Fruit fly (Drosophila melanogaster) whole organism, prepupa: ENCODE measurements around the gene Tsp26A.
A peak's percentile ranks its signal among the peaks of the same experiment; 100 is the strongest.

Source experiments
- Blimp-1 ChIP-seq: fragments of 200-800 bp; sonication (Bioruptor generic); optimal IDR thresholded peaks from 3 replicates; lab custom pipeline; 2017; ENCODE audit warnings: missing biosample characterization, missing genetic modification characterization, mild to moderate bottlenecking, moderate library complexity, missing genetic modification reagents
- CG10669 ChIP-seq: fragments of 200-800 bp; sonication (Bioruptor generic); optimal IDR thresholded peaks from 3 replicates; lab custom pipeline; 2018; ENCODE audit warnings: missing biosample characterization, mild to moderate bottlenecking, missing genetic modification characterization, moderate library complexity
- CG11294 ChIP-seq: fragments of 200-800 bp; sonication (Bioruptor generic); IDR thresholded peaks from 2 replicates; pipeline ENCODE4 v1.3.6; 2022; ENCODE audit warnings: missing biosample characterization, missing genetic modification characterization
- CG11902 ChIP-seq: fragments of 200-800 bp; sonication (Bioruptor generic); optimal IDR thresholded peaks from 3 replicates; lab custom pipeline; 2016; ENCODE audit warnings: missing biosample characterization, missing genetic modification characterization
- CG1621 ChIP-seq: fragments of 200-800 bp; sonication (Bioruptor generic); optimal IDR thresholded peaks from 3 replicates; lab custom pipeline; 2018; ENCODE audit warnings: missing biosample characterization, mild to moderate bottlenecking, missing genetic modification characterization
- CG34406 ChIP-seq: fragments of 200-800 bp; sonication (Bioruptor generic); optimal IDR thresholded peaks from 3 replicates; lab custom pipeline; 2016; ENCODE audit warnings: missing biosample characterization, missing genetic modification characterization
- CG3919 ChIP-seq: fragments of 200-800 bp; sonication (Bioruptor generic); optimal IDR thresholded peaks from 3 replicates; lab custom pipeline; 2016; ENCODE audit warnings: missing biosample characterization, missing genetic modification characterization
- CG4318 ChIP-seq: fragments of 200-800 bp; sonication (Bioruptor generic); optimal IDR thresholded peaks from 3 replicates; lab custom pipeline; 2017; ENCODE audit warnings: missing biosample characterization, mild to moderate bottlenecking, missing genetic modification characterization
- CG6276 ChIP-seq: fragments of 200-800 bp; sonication (Bioruptor generic); optimal IDR thresholded peaks from 2 replicates; lab custom pipeline; 2017; ENCODE audit warnings: missing biosample characterization, mild to moderate bottlenecking, missing genetic modification characterization
- CG6792 ChIP-seq: fragments of 200-800 bp; sonication (Bioruptor generic); optimal IDR thresholded peaks from 3 replicates; lab custom pipeline; 2016; ENCODE audit warnings: missing biosample characterization, missing genetic modification characterization
- CG6808 ChIP-seq: fragments of 200-800 bp; sonication (Bioruptor generic); optimal IDR thresholded peaks from 3 replicates; lab custom pipeline; 2017; ENCODE audit warnings: missing biosample characterization, missing genetic modification characterization, mild to moderate bottlenecking, moderate library complexity, missing genetic modification reagents
- CG6854 ChIP-seq: fragments of 200-800 bp; sonication (Bioruptor generic); optimal IDR thresholded peaks from 2 replicates; lab custom pipeline; 2017; ENCODE audit warnings: missing biosample characterization, mild to moderate bottlenecking, missing genetic modification characterization
- CG7368 ChIP-seq: fragments of 200-800 bp; sonication (Bioruptor generic); optimal IDR thresholded peaks from 3 replicates; lab custom pipeline; 2016; ENCODE audit warnings: missing biosample characterization, missing genetic modification characterization
- CG8119 ChIP-seq: fragments of 200-800 bp; sonication (Bioruptor generic); IDR thresholded peaks from 3 replicates; pipeline ENCODE4 v1.3.6; 2022; ENCODE audit warnings: missing biosample characterization, missing genetic modification characterization
- CG8319 ChIP-seq: fragments of 200-800 bp; sonication (Bioruptor generic); optimal IDR thresholded peaks from 3 replicates; lab custom pipeline; 2016; ENCODE audit warnings: missing biosample characterization, missing genetic modification characterization
- CG8632 ChIP-seq: fragments of 200-800 bp; sonication (Bioruptor generic); optimal IDR thresholded peaks from 3 replicates; lab custom pipeline; 2016; ENCODE audit warnings: missing biosample characterization, missing genetic modification characterization
- CG9139 ChIP-seq: fragments of 200-800 bp; sonication (Bioruptor generic); optimal IDR thresholded peaks from 3 replicates; lab custom pipeline; 2017; ENCODE audit warnings: missing biosample characterization, mild to moderate bottlenecking, missing genetic modification characterization
- Eip75B ChIP-seq: fragments of 200-800 bp; sonication (Bioruptor generic); optimal IDR thresholded peaks from 3 replicates; lab custom pipeline; 2016; ENCODE audit warnings: missing biosample characterization, missing genetic modification characterization
- Eip78C ChIP-seq: fragments of 200-800 bp; sonication (Bioruptor generic); peaks from one replicate; lab custom pipeline; 2016; ENCODE audit warnings: missing biosample characterization, missing genetic modification characterization
- Eip93F ChIP-seq: fragments of 200-800 bp; sonication (Bioruptor generic); optimal IDR thresholded peaks from 2 replicates; lab custom pipeline; 2016; ENCODE audit warnings: missing biosample characterization, mild to moderate bottlenecking, missing genetic modification characterization
- Ets21C ChIP-seq: fragments of 200-800 bp; sonication (Bioruptor generic); optimal IDR thresholded peaks from 3 replicates; lab custom pipeline; 2016; ENCODE audit warnings: missing biosample characterization, missing genetic modification characterization
- Ets96B ChIP-seq: fragments of 200-800 bp; optimal IDR thresholded peaks from 2 replicates; lab custom pipeline; 2019; ENCODE audit warnings: missing biosample characterization, mild to moderate bottlenecking, missing genetic modification characterization, moderate library complexity
- Gug ChIP-seq: fragments of 200-800 bp; sonication (Bioruptor generic); IDR thresholded peaks from 2 replicates; pipeline ENCODE4 v1.3.6; 2022; ENCODE audit warnings: missing biosample characterization, missing genetic modification characterization
- Hr39 ChIP-seq: fragments of 200-800 bp; sonication (Bioruptor generic); optimal IDR thresholded peaks from 2 replicates; lab custom pipeline; 2016; ENCODE audit warnings: missing biosample characterization, missing genetic modification characterization
- Hr4 ChIP-seq: fragments of 200-800 bp; sonication (Bioruptor generic); optimal IDR thresholded peaks from 3 replicates; lab custom pipeline; 2016; ENCODE audit warnings: missing biosample characterization, missing genetic modification characterization
- Lpt ChIP-seq: fragments of 200-800 bp; sonication (Bioruptor generic); optimal IDR thresholded peaks from 3 replicates; lab custom pipeline; 2016; ENCODE audit warnings: missing biosample characterization, missing genetic modification characterization
- OdsH ChIP-seq: fragments of 200-800 bp; sonication (Bioruptor generic); optimal IDR thresholded peaks from 3 replicates; lab custom pipeline; 2016; ENCODE audit warnings: missing biosample characterization, missing genetic modification characterization
- Smox ChIP-seq: fragments of 200-800 bp; sonication (Bioruptor generic); optimal IDR thresholded peaks from 3 replicates; lab custom pipeline; 2016; ENCODE audit warnings: missing biosample characterization, missing genetic modification characterization
- Sox102F ChIP-seq: fragments of 200-800 bp; sonication (Bioruptor generic); optimal IDR thresholded peaks from 2 replicates; lab custom pipeline; 2016; ENCODE audit warnings: missing biosample characterization, mild to moderate bottlenecking, missing genetic modification characterization
- Sox14 ChIP-seq: fragments of 200-800 bp; sonication (Bioruptor generic); optimal IDR thresholded peaks from 3 replicates; lab custom pipeline; 2016; ENCODE audit warnings: missing biosample characterization, missing genetic modification characterization
- Sox15 ChIP-seq: fragments of 200-800 bp; sonication (Bioruptor generic); optimal IDR thresholded peaks from 3 replicates; lab custom pipeline; 2016; ENCODE audit warnings: missing biosample characterization, missing genetic modification characterization
- achi ChIP-seq: fragments of 200-800 bp; sonication (Bioruptor generic); optimal IDR thresholded peaks from 3 replicates; lab custom pipeline; 2016; ENCODE audit warnings: missing biosample characterization, missing genetic modification characterization
- cyc ChIP-seq: fragments of 200-800 bp; sonication (Bioruptor generic); optimal IDR thresholded peaks from 3 replicates; lab custom pipeline; 2016; ENCODE audit warnings: missing biosample characterization, missing genetic modification characterization
- dac ChIP-seq: fragments of 200-800 bp; sonication (Bioruptor generic); optimal IDR thresholded peaks from 2 replicates; lab custom pipeline; 2017; ENCODE audit warnings: missing biosample characterization, mild to moderate bottlenecking, missing genetic modification characterization
- dsx ChIP-seq: fragments of 200-800 bp; optimal IDR thresholded peaks from 3 replicates; lab custom pipeline; 2019; ENCODE audit warnings: missing biosample characterization, mild to moderate bottlenecking, missing genetic modification characterization, moderate library complexity; ENCODE audit not compliant: poor library complexity, severe bottlenecking
- esn ChIP-seq: fragments of 200-800 bp; sonication (Bioruptor generic); optimal IDR thresholded peaks from 2 replicates; lab custom pipeline; 2016; ENCODE audit warnings: missing biosample characterization, mild to moderate bottlenecking, missing genetic modification characterization, moderate library complexity
- fd59A ChIP-seq: fragments of 200-800 bp; sonication (Bioruptor generic); optimal IDR thresholded peaks from 2 replicates; lab custom pipeline; 2017; ENCODE audit warnings: missing biosample characterization, mild to moderate bottlenecking, missing genetic modification characterization, missing genetic modification reagents
- fd85E ChIP-seq: fragments of 200-800 bp; sonication (Bioruptor generic); optimal IDR thresholded peaks from 3 replicates; lab custom pipeline; 2016; ENCODE audit warnings: missing biosample characterization, missing genetic modification characterization
- lz ChIP-seq: fragments of 200-800 bp; sonication (Bioruptor generic); optimal IDR thresholded peaks from 3 replicates; lab custom pipeline; 2016; ENCODE audit warnings: missing biosample characterization, missing genetic modification characterization
- net ChIP-seq: fragments of 200-800 bp; sonication (Bioruptor generic); optimal IDR thresholded peaks from 3 replicates; lab custom pipeline; 2016; ENCODE audit warnings: missing biosample characterization, missing genetic modification characterization
- spab ChIP-seq: fragments of 200-800 bp; sonication (Bioruptor generic); optimal IDR thresholded peaks from 2 replicates; lab custom pipeline; 2017; ENCODE audit warnings: missing biosample characterization, mild to moderate bottlenecking, missing genetic modification characterization, missing genetic modification reagents
- ss ChIP-seq, 2 experiments: fragments of 200-800 bp; sonication (Bioruptor generic); optimal IDR thresholded peaks; 2 replicates in 1 of 2; 3 replicates in 1 of 2; lab custom pipeline; 2017 to 2018; ENCODE audit warnings: mild to moderate bottlenecking in 2 of 2, missing biosample characterization in 2 of 2, missing genetic modification characterization in 2 of 2, moderate library complexity in 1 of 2
- svp ChIP-seq: fragments of 200-800 bp; sonication (Bioruptor generic); peaks from one replicate; lab custom pipeline; 2016; ENCODE audit warnings: missing biosample characterization, missing genetic modification characterization
- topi ChIP-seq: fragments of 200-800 bp; sonication (Bioruptor generic); optimal IDR thresholded peaks from 3 replicates; lab custom pipeline; 2016; ENCODE audit warnings: missing biosample characterization, missing genetic modification characterization

Tsp26A gene

DNA sequence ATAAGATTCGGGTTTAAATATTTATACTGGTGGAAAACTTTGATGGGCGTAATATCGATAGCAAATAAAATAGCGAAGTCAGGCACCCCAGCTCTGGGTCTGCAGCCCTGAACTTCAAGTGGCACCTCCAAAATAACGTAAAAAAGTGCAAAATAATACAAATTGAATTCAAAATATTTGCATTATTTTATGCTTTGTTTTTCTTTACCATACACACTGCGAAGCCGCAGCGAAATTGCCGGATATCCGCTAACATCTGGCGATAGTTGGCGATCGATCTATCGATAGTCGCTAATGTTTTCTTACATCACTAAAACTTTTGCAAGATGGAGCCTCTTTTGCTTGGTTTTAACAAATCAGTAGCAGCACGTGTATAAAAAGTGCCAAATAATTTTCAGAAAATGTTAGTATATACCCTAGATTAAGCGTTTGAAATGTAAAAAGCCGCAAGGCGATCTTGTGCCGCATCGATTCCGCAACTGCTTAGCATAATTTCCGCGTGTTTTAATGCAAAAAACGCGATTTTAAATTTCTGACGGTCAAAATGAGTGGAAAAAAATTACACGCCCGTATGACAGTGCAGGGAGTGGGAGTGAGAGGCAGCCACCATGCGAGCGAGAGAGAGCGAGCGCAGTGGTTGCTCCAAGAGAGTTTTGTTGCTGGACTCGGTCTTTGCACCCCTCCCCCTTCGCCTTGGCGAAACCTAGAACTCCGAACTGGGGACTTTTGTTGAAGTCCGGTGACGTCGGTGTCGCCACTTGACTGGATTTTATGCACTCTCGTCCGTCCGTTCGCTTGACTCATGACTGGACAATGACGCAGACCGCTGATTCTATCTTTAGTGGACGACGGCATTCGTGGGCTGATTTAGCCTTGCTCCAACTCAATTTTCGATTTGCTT lies 18.3 kb upstream of the Tsp26A start, which contains the start of gene eIF4A (continued):
- TF ChIP-seq topi (peak; percentile 8), Hr39 (no peak), Eip75B (GFP tag; lab: Kevin White, UChicago) (no peak), OdsH (GFP tag; lab: Kevin White, UChicago) (no peak), CG10669 (GFP tag; lab: Kevin White, UChicago) (no peak), cyc (GFP tag; lab: Kevin White, UChicago) (no peak), net (GFP tag; lab: Kevin White, UChicago) (no peak), CG7368 (GFP tag; lab: Kevin White, UChicago) (no peak), CG8319 (GFP tag; lab: Kevin White, UChicago) (no peak), Hr4 (GFP tag; lab: Kevin White, UChicago) (no peak), CG4318 (GFP tag; lab: Kevin White, UChicago) (no peak), Eip93F (GFP tag; lab: Kevin White, UChicago) (no peak), dsx (GFP tag; lab: Kevin White, UChicago) (no peak), Eip78C (GFP tag; lab: Kevin White, UChicago) (peak; percentile 64), fd59A (GFP tag; lab: Kevin White, UChicago) (no peak), CG11294 (GFP tag; lab: Robert Waterston, UW) (no peak), spab (GFP tag; lab: Kevin White, UChicago) (no peak), CG34406 (GFP tag; lab: Kevin White, UChicago) (no peak), CG6854 (GFP tag; lab: Kevin White, UChicago) (no peak), Sox14 (GFP tag; lab: Kevin White, UChicago) (no peak)

DNA sequence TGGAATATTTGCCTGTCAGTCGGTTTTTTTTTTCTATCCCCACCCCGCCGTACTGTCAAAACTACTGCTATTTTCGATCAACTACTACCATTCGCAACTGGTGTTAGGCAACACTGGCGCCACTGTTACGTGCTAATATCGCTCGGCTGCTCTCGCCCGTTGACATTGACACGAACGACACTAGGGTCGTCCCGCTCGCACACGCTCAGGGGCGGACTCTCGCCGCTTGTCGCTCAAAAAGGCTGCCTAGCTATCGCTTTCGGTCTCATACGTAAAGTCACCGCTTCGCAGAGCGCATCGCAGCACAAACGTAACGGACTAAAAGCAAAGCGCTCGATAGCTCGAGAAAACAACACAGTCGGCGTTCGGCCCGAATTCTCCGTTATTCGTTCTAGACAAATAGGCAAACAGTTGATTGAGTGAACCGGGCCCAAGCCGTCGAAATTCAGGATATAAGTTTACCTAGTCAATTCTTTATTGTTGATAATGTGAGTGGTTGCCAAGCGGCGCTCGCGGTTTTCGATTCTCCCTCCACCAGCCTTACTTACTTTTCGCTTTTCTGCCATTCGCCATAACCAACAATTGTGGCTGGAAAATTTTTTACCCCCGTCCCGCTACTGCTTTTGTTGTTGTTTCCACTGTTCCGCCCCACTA lies 17.6 kb upstream of the Tsp26A start:
- peak; percentile 53 for TF ChIP-seq CG11902 (GFP tag; lab: Kevin White, UChicago)
- peak; percentile 35 for TF ChIP-seq topi
- TF ChIP-seq Sox15: no peak
- TF ChIP-seq cyc (GFP tag; lab: Kevin White, UChicago): peak; percentile 34
- TF ChIP-seq Sox14 (GFP tag; lab: Kevin White, UChicago): peak; percentile 51
- no peak for TF ChIP-seq spab (GFP tag; lab: Kevin White, UChicago)
- peak; percentile 33 for TF ChIP-seq fd59A (GFP tag; lab: Kevin White, UChicago)
- TF ChIP-seq dac (GFP tag; lab: Kevin White, UChicago): no peak
- no peak for TF ChIP-seq Sox102F
- TF ChIP-seq dsx (GFP tag; lab: Kevin White, UChicago): peak; percentile 45
- TF ChIP-seq Blimp-1 (GFP tag; lab: Kevin White, UChicago): no peak
- TF ChIP-seq Lpt: peak; percentile 2
- TF ChIP-seq Hr4 (GFP tag; lab: Kevin White, UChicago): peak; percentile 14
- no peak for TF ChIP-seq CG4318 (GFP tag; lab: Kevin White, UChicago)
- TF ChIP-seq Ets21C (GFP tag; lab: Kevin White, UChicago): no peak
- TF ChIP-seq Smox (GFP tag; lab: Kevin White, UChicago): peak; percentile 22
- no peak for TF ChIP-seq CG6276
- peak; percentile 88 for TF ChIP-seq CG1621
- peak; percentile 14 to 57 for TF ChIP-seq ss (GFP tag; optimal IDR thresholded peaks at IDR 0.05; lab: Kevin White, UChicago)
- peak; percentile 29 for TF ChIP-seq Ets96B (tag; lab: Kevin White, UChicago)
- peak; percentile 27 for TF ChIP-seq esn (GFP tag; lab: Kevin White, UChicago)
- peak; percentile 57 for TF ChIP-seq CG3919 (GFP tag; lab: Kevin White, UChicago)
- peak; percentile 28 for TF ChIP-seq CG9139 (GFP tag; lab: Kevin White, UChicago)
- TF ChIP-seq Eip78C (GFP tag; lab: Kevin White, UChicago): peak; percentile 86
- TF ChIP-seq fd85E (GFP tag; lab: Kevin White, UChicago): no peak
- peak; percentile 92 for TF ChIP-seq svp
- TF ChIP-seq Gug: no peak
- TF ChIP-seq achi (GFP tag; lab: Kevin White, UChicago): peak; percentile 95
- no peak for TF ChIP-seq CG8319 (GFP tag; lab: Kevin White, UChicago)
- TF ChIP-seq CG10669 (GFP tag; lab: Kevin White, UChicago): peak; percentile 4
- peak; percentile 50 for TF ChIP-seq CG6854 (GFP tag; lab: Kevin White, UChicago)
- peak; percentile 23 for TF ChIP-seq CG7368 (GFP tag; lab: Kevin White, UChicago)
- TF ChIP-seq CG8632: no peak
- TF ChIP-seq CG6808: peak; percentile 28
- TF ChIP-seq CG8119 (GFP tag; lab: Robert Waterston, UW): no peak
- peak; percentile 45 for TF ChIP-seq lz (GFP tag; lab: Kevin White, UChicago)
- TF ChIP-seq net (GFP tag; lab: Kevin White, UChicago): peak; percentile 32
- TF ChIP-seq CG6792 (GFP tag; lab: Kevin White, UChicago): peak; percentile 2
- TF ChIP-seq Hr39: peak; percentile 21
